Fruit fly (Drosophila melanogaster): ENCODE measurements around the gene Sec13.

- TF ChIP-seq ttk (optimal IDR thresholded peaks at IDR 0.05) = no peak
- TF ChIP-seq insv (optimal IDR thresholded peaks at IDR 0.05) = no peak
Measured at dm6 chr3R:23359420-23359819, 3.3 kb downstream of the Sec13 start.
